Worm (Caenorhabditis elegans) whole organism, L2 larva: Measurements from ENCODE around the gene cox-5A.

ENCODE experiments used
- C34F6.9 ChIP-seq: fragments of 150-350 bp; optimal IDR thresholded peaks from 2 replicates; lab custom pipeline; 2014; ENCODE audit warnings: missing biosample characterization, missing genetic modification characterization
- F13H6.1 ChIP-seq: sonication (generic microtip); optimal IDR thresholded peaks from 2 replicates; lab custom pipeline; 2016; ENCODE audit warnings: missing genetic modification characterization, missing compliant biosample characterization
- R02D3.7 ChIP-seq: fragments of 150-350 bp; optimal IDR thresholded peaks from 2 replicates; lab custom pipeline; 2014; ENCODE audit warnings: missing biosample characterization, missing genetic modification characterization
- Y55F3AM.14 ChIP-seq: fragments of 200-800 bp; sonication (Bioruptor generic); optimal IDR thresholded peaks from 2 replicates; lab custom pipeline; 2018; ENCODE audit warnings: mild to moderate bottlenecking, missing genetic modification characterization, missing compliant biosample characterization
- ZK546.5 ChIP-seq: sonication (generic microtip); optimal IDR thresholded peaks from 2 replicates; lab custom pipeline; 2017; ENCODE audit warnings: missing biosample characterization, missing genetic modification characterization
- alr-1 ChIP-seq: fragments of 150-350 bp; optimal IDR thresholded peaks from 2 replicates; lab custom pipeline; 2014; ENCODE audit warnings: missing biosample characterization, missing genetic modification characterization
- ama-1 ChIP-seq: fragments of 150-350 bp; optimal IDR thresholded peaks from 2 replicates; lab custom pipeline; 2018; ENCODE audit warnings: inconsistent platforms
- crh-2 ChIP-seq: sonication (generic microtip); optimal IDR thresholded peaks from 2 replicates; lab custom pipeline; 2017; ENCODE audit warnings: missing biosample characterization, missing genetic modification characterization
- dmd-4 ChIP-seq: sonication (generic microtip); optimal IDR thresholded peaks from 2 replicates; lab custom pipeline; 2017; ENCODE audit warnings: missing biosample characterization, missing genetic modification characterization
- egl-27 ChIP-seq: sonication (generic microtip); optimal IDR thresholded peaks from 3 replicates; lab custom pipeline; 2017; ENCODE audit warnings: missing biosample characterization, missing genetic modification reagents, missing genetic modification characterization
- elt-1 ChIP-seq: fragments of 150-350 bp; optimal IDR thresholded peaks from 2 replicates; lab custom pipeline; 2014; ENCODE audit warnings: missing biosample characterization, missing genetic modification characterization
- elt-3 ChIP-seq: sonication (generic microtip); optimal IDR thresholded peaks from 2 replicates; lab custom pipeline; 2017; ENCODE audit warnings: missing biosample characterization, missing genetic modification characterization
- fos-1 ChIP-seq: fragments of 150-350 bp; optimal IDR thresholded peaks from 2 replicates; lab custom pipeline; 2014; ENCODE audit warnings: missing biosample characterization, missing genetic modification characterization
- gmeb-1 ChIP-seq: fragments of 150-350 bp; optimal IDR thresholded peaks from 2 replicates; lab custom pipeline; 2014; ENCODE audit warnings: missing biosample characterization, missing genetic modification characterization
- lin-11 ChIP-seq: fragments of 150-350 bp; sonication (generic microtip); optimal IDR thresholded peaks from 2 replicates; lab custom pipeline; 2014; ENCODE audit warnings: missing biosample characterization, missing genetic modification characterization, inconsistent platforms, mixed read lengths
- lin-13 ChIP-seq: fragments of 150-350 bp; optimal IDR thresholded peaks from 2 replicates; lab custom pipeline; 2014; ENCODE audit warnings: missing biosample characterization, missing genetic modification reagents, missing genetic modification characterization
- lin-39 ChIP-seq: fragments of 150-350 bp; optimal IDR thresholded peaks from 2 replicates; lab custom pipeline; 2014; ENCODE audit warnings: missing biosample characterization, missing genetic modification reagents, missing genetic modification characterization
- lsy-2 ChIP-seq, 2 experiments: fragments of 150-350 bp in 1 of 2; sonication (generic microtip) in 1 of 2; optimal IDR thresholded peaks; 2 replicates each; lab custom pipeline; 2014 to 2017; ENCODE audit warnings: missing biosample characterization in 2 of 2, missing genetic modification characterization in 2 of 2
- mab-5 ChIP-seq: fragments of 150-350 bp; optimal IDR thresholded peaks from 2 replicates; lab custom pipeline; 2014; ENCODE audit warnings: missing biosample characterization, missing genetic modification characterization
- mbf-1 ChIP-seq: sonication (generic microtip); optimal IDR thresholded peaks from 2 replicates; lab custom pipeline; 2017; ENCODE audit warnings: missing biosample characterization, missing genetic modification characterization
- nhr-10 ChIP-seq: sonication (generic microtip); optimal IDR thresholded peaks from 2 replicates; lab custom pipeline; 2017; ENCODE audit warnings: missing biosample characterization, missing genetic modification characterization
- nhr-11 ChIP-seq: fragments of 150-350 bp; optimal IDR thresholded peaks from 2 replicates; lab custom pipeline; 2014; ENCODE audit warnings: missing biosample characterization, missing genetic modification characterization
- nhr-129 ChIP-seq: fragments of 150-350 bp; optimal IDR thresholded peaks from 2 replicates; lab custom pipeline; 2014; ENCODE audit warnings: missing biosample characterization, missing genetic modification characterization
- nhr-21 ChIP-seq: fragments of 150-350 bp; optimal IDR thresholded peaks from 2 replicates; lab custom pipeline; 2014; ENCODE audit warnings: missing biosample characterization, missing genetic modification characterization
- nhr-23 ChIP-seq: fragments of 150-350 bp; optimal IDR thresholded peaks from 2 replicates; lab custom pipeline; 2014; ENCODE audit warnings: missing biosample characterization, missing genetic modification reagents, missing genetic modification characterization
- nhr-237 ChIP-seq: fragments of 150-350 bp; optimal IDR thresholded peaks from 2 replicates; lab custom pipeline; 2014; ENCODE audit warnings: missing biosample characterization, missing genetic modification characterization
- nhr-25 ChIP-seq: fragments of 150-350 bp; sonication (generic microtip); optimal IDR thresholded peaks from 3 replicates; lab custom pipeline; 2014; ENCODE audit warnings: missing biosample characterization, missing genetic modification characterization
- nhr-6 ChIP-seq: fragments of 150-350 bp; optimal IDR thresholded peaks from 2 replicates; lab custom pipeline; 2014; ENCODE audit warnings: missing biosample characterization, missing genetic modification characterization
- nhr-77 ChIP-seq: fragments of 150-350 bp; optimal IDR thresholded peaks from 2 replicates; lab custom pipeline; 2014; ENCODE audit warnings: missing biosample characterization, missing genetic modification characterization
- peb-1 ChIP-seq: fragments of 150-350 bp; optimal IDR thresholded peaks from 2 replicates; lab custom pipeline; 2014; ENCODE audit warnings: missing biosample characterization, missing genetic modification characterization
- sem-4 ChIP-seq: fragments of 150-350 bp; optimal IDR thresholded peaks from 2 replicates; lab custom pipeline; 2014; ENCODE audit warnings: missing biosample characterization, missing genetic modification reagents, missing genetic modification characterization
- skn-1 ChIP-seq: sonication (generic microtip); optimal IDR thresholded peaks from 2 replicates; lab custom pipeline; 2017; ENCODE audit warnings: missing biosample characterization, missing genetic modification characterization
- sma-3 ChIP-seq: sonication (generic microtip); optimal IDR thresholded peaks from 2 replicates; lab custom pipeline; 2016; ENCODE audit warnings: missing genetic modification reagents, missing genetic modification characterization, missing compliant biosample characterization
- snpc-4 ChIP-seq: fragments of 150-350 bp; optimal IDR thresholded peaks from 2 replicates; lab custom pipeline; 2014; ENCODE audit warnings: missing biosample characterization, missing genetic modification characterization
- unc-39 ChIP-seq: fragments of 150-350 bp; optimal IDR thresholded peaks from 2 replicates; lab custom pipeline; 2014; ENCODE audit warnings: missing biosample characterization, missing genetic modification characterization
- unc-55 ChIP-seq: fragments of 150-350 bp; sonication (generic microtip); optimal IDR thresholded peaks from 3 replicates; lab custom pipeline; 2014; ENCODE audit warnings: missing biosample characterization, missing genetic modification reagents, missing genetic modification characterization
- unc-62 ChIP-seq: fragments of 150-350 bp; optimal IDR thresholded peaks from 2 replicates; lab custom pipeline; 2014; ENCODE audit warnings: missing biosample characterization, missing genetic modification reagents, missing genetic modification characterization
- ztf-1 ChIP-seq: fragments of 200-800 bp; sonication (Bioruptor generic); conservative IDR thresholded peaks from 2 replicates; pipeline ENCODE4 v1.3.6; 2022; ENCODE audit warnings: missing genetic modification characterization, missing compliant biosample characterization
- ztf-11 ChIP-seq: sonication (generic microtip); optimal IDR thresholded peaks from 2 replicates; lab custom pipeline; 2017; ENCODE audit warnings: missing biosample characterization, missing genetic modification characterization
- ztf-4 ChIP-seq: fragments of 150-350 bp; optimal IDR thresholded peaks from 2 replicates; lab custom pipeline; 2014; ENCODE audit warnings: missing biosample characterization, missing genetic modification characterization

cox-5A gene

DNA sequence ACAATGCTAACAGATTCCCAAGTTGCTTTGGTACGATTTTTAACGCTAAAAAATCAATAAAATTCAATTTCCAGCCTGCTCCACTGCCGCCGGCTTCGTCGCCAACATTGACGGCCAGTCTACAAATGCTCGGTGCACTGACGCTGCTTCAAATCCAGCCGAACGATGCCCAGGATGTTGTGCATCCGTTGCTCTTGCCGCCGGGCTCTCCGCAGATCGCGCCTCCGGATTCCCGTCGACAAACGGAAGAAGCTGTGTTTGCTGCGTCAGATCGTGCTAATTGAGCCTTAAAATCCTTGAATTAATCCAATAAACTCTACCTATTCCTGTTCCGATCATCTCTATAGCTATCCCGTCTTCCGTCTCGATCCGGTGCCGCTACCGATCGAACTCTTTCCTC, 25.8 kb downstream of the cox-5A start:
- TF ChIP-seq nhr-6 (tag; lab: Kevin White, UChicago) (no peak), ama-1 (no peak), crh-2 (no peak), elt-1 (no peak), nhr-23 (tag; lab: Kevin White, UChicago) (no peak), alr-1 (tag; lab: Kevin White, UChicago) (no peak)

DNA sequence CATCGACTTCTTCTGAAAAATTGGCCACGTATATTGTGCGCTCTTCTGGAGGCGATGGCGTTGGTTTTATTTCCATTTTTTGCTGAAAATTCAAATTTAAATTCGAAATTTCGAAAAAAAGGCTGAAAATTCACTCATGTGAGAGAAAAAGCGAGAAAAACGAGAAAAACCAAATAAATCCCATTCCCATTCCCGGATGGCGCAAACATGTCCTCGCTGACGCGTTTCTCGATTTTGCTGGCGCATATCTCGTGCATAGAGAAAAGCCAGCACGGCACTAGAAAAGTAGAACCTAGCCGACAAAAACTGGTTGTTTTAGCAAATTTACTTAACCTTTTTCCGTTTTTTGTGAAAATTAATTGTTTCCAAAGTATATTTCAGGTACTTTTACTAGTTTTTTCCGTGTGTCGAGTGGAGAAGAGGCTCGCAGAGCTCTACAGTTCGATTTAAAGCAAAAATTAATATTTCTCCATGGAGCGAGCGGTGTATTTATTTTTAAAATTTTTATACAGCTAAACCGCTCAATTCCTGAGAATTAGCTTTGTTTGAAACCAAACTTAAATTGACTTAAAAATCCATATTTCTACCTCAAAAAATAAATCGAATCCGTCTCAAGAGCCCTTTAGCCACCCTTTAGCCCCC, 26.6 kb downstream of the cox-5A start, which contains the start of gene rbm-7:
Gene rbm-7 (minus strand): TSS at position 82 of the 642 bp plus-strand sequence.
- TF ChIP-seq nhr-11 (no peak), crh-2 (peak; percentile 70), nhr-21 (peak; percentile 37), nhr-25 (peak; percentile 49), lin-11 (peak; percentile 67), lin-13 (peak; percentile 58), F13H6.1 (peak; percentile 75), mab-5 (tag; lab: Kevin White, UChicago) (peak; percentile 44), snpc-4 (tag; lab: Kevin White, UChicago) (no peak), fos-1 (tag; lab: Kevin White, UChicago) (peak; percentile 37), elt-3 (no peak), sem-4 (tag; lab: Kevin White, UChicago) (peak; percentile 59), sma-3 (GFP tag; lab: Kevin White, UChicago) (peak; percentile 36), dmd-4 (tag; lab: Kevin White, UChicago) (no peak), nhr-237 (tag; lab: Kevin White, UChicago) (no peak), ZK546.5 (tag; lab: Kevin White, UChicago) (no peak), nhr-6 (tag; lab: Kevin White, UChicago) (no peak), unc-62 (no peak), nhr-23 (tag; lab: Kevin White, UChicago) (no peak), nhr-129 (tag; lab: Kevin White, UChicago) (peak; percentile 63), ztf-4 (no peak), lin-39 (tag; lab: Kevin White, UChicago) (no peak), gmeb-1 (tag; lab: Kevin White, UChicago) (peak; percentile 81), R02D3.7 (tag; lab: Kevin White, UChicago) (peak; percentile 30), lsy-2 (tag; optimal IDR thresholded peaks at IDR 0.05; lab: Kevin White, UChicago) (peak; percentile 85 to 88), nhr-10 (tag; lab: Kevin White, UChicago) (no peak), skn-1 (tag; lab: Kevin White, UChicago) (no peak), C34F6.9 (tag; lab: Kevin White, UChicago) (peak; percentile 84), egl-27 (tag; lab: Kevin White, UChicago) (peak; percentile 40), unc-55 (peak; percentile 78), mbf-1 (no peak), ama-1 (peak; percentile 37)

DNA sequence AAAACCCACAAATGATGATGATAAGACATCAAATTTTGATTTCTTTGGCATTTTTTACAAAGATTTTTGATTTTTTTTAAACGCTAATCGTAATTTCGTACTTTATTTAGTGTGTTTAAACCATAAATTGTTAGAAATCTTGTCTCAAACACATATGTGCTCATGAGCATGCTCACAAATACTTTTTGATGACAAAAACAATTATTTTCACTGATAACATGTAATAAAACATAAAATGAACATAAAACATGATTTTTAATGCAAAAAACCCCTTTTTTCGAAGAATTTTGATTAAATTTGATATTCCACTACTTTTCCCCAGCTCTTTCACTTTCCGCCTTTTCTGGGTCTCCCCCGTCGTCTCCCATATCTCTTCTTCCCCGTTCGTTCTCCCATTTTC, 27.5 kb downstream of the cox-5A start:
- no peak for TF ChIP-seq elt-3
- no peak for TF ChIP-seq F13H6.1
- TF ChIP-seq nhr-11 = no peak
- TF ChIP-seq skn-1 (tag; lab: Kevin White, UChicago) = peak; percentile 50

DNA sequence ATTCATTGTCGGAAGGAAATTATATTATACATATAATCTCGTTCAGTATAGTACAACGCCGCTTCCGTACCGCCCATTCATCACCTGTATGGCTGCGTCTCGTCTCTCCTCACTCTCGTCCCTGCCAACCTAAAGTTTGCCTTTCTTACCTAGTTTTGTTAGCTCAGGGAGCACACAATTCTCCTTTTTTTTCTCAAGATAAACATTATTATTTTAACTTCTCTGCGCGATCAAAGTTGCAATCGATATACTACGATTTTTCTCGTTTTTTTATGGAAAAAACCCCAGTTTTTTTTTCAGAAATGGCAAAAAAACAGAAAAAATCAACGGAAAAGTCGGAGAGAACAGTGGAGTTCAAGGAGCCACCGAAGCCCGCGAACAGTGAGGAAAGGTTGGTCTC, 29.1 kb downstream of the cox-5A start, which contains the start of gene epg-3:
Gene epg-3 (plus strand): TSS at position 301 of the 400 bp plus-strand sequence.
- no peak for TF ChIP-seq mbf-1
- TF ChIP-seq ztf-11 (tag; lab: Kevin White, UChicago) = no peak
- TF ChIP-seq nhr-10 (tag; lab: Kevin White, UChicago) = no peak
- TF ChIP-seq ama-1 = no peak

DNA sequence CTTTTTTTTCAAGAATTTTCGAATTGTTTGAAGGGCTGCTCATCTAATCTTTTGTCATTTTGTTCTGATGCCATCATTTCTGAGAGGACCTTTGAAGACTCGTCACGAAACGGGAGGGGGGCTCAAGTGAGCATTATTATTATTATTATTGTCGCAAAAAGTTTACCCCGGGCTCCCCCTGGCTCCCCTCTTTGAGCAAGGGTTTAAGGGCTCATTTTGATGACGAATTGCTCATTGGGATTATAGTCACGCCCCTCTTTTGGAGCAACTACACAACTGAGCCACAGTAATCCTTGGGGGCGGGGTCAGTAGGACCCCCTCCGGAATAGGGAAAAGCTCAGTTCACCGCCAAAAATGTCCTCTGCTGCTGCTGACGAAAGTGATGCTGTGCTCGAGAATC, 37.0 kb downstream of the cox-5A start, which contains the start of gene unc-25:
Gene unc-25 (plus strand): TSS at position 345 of the 400 bp plus-strand sequence.
- TF ChIP-seq lsy-2 (tag; optimal IDR thresholded peaks at IDR 0.05; lab: Kevin White, UChicago) = peak in 1 of 2 experiments; percentile 20
- no peak for TF ChIP-seq nhr-21
- TF ChIP-seq peb-1 (tag; lab: Kevin White, UChicago) = no peak
- 0 out of 2 replicates have a peak, but pooled peaks have one; percentile 22 for TF ChIP-seq ztf-1 (GFP tag; lab: Robert Waterston, UW)
- peak; percentile 57 for TF ChIP-seq unc-55
- TF ChIP-seq fos-1 (tag; lab: Kevin White, UChicago) = no peak
- peak; percentile 0 for TF ChIP-seq F13H6.1
- TF ChIP-seq nhr-129 (tag; lab: Kevin White, UChicago) = no peak
- TF ChIP-seq unc-39 (tag; lab: Kevin White, UChicago) = no peak
- TF ChIP-seq mab-5 (tag; lab: Kevin White, UChicago) = peak; percentile 73
- no peak for TF ChIP-seq nhr-77 (tag; lab: Kevin White, UChicago)
- TF ChIP-seq Y55F3AM.14 (GFP tag; lab: Kevin White, UChicago) = peak; percentile 73
